Worm (Caenorhabditis elegans) whole organism, L3 larva: ENCODE data around the gene dnj-14.

Source experiments
- R02D3.7 ChIP-seq: fragments of 150-350 bp; optimal IDR thresholded peaks from 2 replicates; lab custom pipeline; 2014; ENCODE audit warnings: missing biosample characterization, missing genetic modification characterization
- ZK546.5 ChIP-seq: sonication (generic microtip); optimal IDR thresholded peaks from 2 replicates; lab custom pipeline; 2017; ENCODE audit warnings: missing biosample characterization, missing genetic modification characterization
- aly-2 ChIP-seq: fragments of 150-350 bp; optimal IDR thresholded peaks from 2 replicates; lab custom pipeline; 2014; ENCODE audit warnings: missing biosample characterization, missing genetic modification characterization
- ceh-28 ChIP-seq: fragments of 150-350 bp; optimal IDR thresholded peaks from 2 replicates; lab custom pipeline; 2014; ENCODE audit warnings: missing biosample characterization, missing genetic modification reagents, missing genetic modification characterization
- ceh-82 ChIP-seq: fragments of 150-350 bp; optimal IDR thresholded peaks from 2 replicates; lab custom pipeline; 2014; ENCODE audit warnings: missing biosample characterization, missing genetic modification characterization
- ceh-9 ChIP-seq: sonication (generic microtip); optimal IDR thresholded peaks from 2 replicates; lab custom pipeline; 2018; ENCODE audit warnings: missing biosample characterization, missing genetic modification characterization
- elt-2 ChIP-seq: sonication (generic microtip); optimal IDR thresholded peaks from 2 replicates; lab custom pipeline; 2016; ENCODE audit warnings: missing genetic modification reagents, mild to moderate bottlenecking, missing genetic modification characterization, missing compliant biosample characterization
- elt-3 ChIP-seq, 3 experiments: fragments of 150-350 bp in 1 of 3; sonication (generic microtip) in 2 of 3; optimal IDR thresholded peaks; 2 replicates in 2 of 3; 4 replicates in 1 of 3; lab custom pipeline; 2014 to 2017; ENCODE audit warnings: missing biosample characterization in 3 of 3, missing genetic modification characterization in 3 of 3
- eor-1 ChIP-seq, 2 experiments: fragments of 150-350 bp; optimal IDR thresholded peaks; 2 replicates each; lab custom pipeline; 2014 to 2018; ENCODE audit warnings: missing biosample characterization in 2 of 2, missing genetic modification characterization in 2 of 2
- fkh-2 ChIP-seq: fragments of 150-350 bp; optimal IDR thresholded peaks from 2 replicates; lab custom pipeline; 2014; ENCODE audit warnings: missing biosample characterization, missing genetic modification reagents, missing genetic modification characterization
- fos-1 ChIP-seq: fragments of 150-350 bp; optimal IDR thresholded peaks from 2 replicates; lab custom pipeline; 2014; ENCODE audit warnings: missing biosample characterization, missing genetic modification characterization
- hmg-11 ChIP-seq: sonication (generic microtip); optimal IDR thresholded peaks from 2 replicates; lab custom pipeline; 2016; ENCODE audit warnings: missing genetic modification characterization, missing compliant biosample characterization
- jun-1 ChIP-seq: fragments of 150-350 bp; optimal IDR thresholded peaks from 2 replicates; lab custom pipeline; 2014; ENCODE audit warnings: missing biosample characterization, missing genetic modification reagents, missing genetic modification characterization
- lin-39 ChIP-seq: fragments of 150-350 bp; optimal IDR thresholded peaks from 2 replicates; lab custom pipeline; 2018; ENCODE audit warnings: missing biosample characterization, missing genetic modification reagents, missing genetic modification characterization
- lsy-12 ChIP-seq: sonication (generic microtip); optimal IDR thresholded peaks from 2 replicates; lab custom pipeline; 2016; ENCODE audit warnings: mild to moderate bottlenecking, missing genetic modification characterization, missing compliant biosample characterization
- mdl-1 ChIP-seq: fragments of 150-350 bp; optimal IDR thresholded peaks from 2 replicates; lab custom pipeline; 2014; ENCODE audit warnings: missing biosample characterization, missing genetic modification characterization
- nfya-1 ChIP-seq: sonication (generic microtip); optimal IDR thresholded peaks from 2 replicates; lab custom pipeline; 2017; ENCODE audit warnings: missing genetic modification characterization, mild to moderate bottlenecking, missing compliant biosample characterization, antibody characterized with exemption, moderate library complexity; ENCODE audit not compliant: insufficient read depth
- nhr-11 ChIP-seq: fragments of 150-350 bp; optimal IDR thresholded peaks from 2 replicates; lab custom pipeline; 2014; ENCODE audit warnings: missing biosample characterization, missing genetic modification characterization
- nhr-12 ChIP-seq: fragments of 150-350 bp; optimal IDR thresholded peaks from 2 replicates; lab custom pipeline; 2014; ENCODE audit warnings: missing biosample characterization, missing genetic modification characterization
- nhr-23 ChIP-seq: fragments of 150-350 bp; optimal IDR thresholded peaks from 2 replicates; lab custom pipeline; 2014; ENCODE audit warnings: missing biosample characterization, missing genetic modification reagents, missing genetic modification characterization
- nhr-237 ChIP-seq: fragments of 150-350 bp; optimal IDR thresholded peaks from 2 replicates; lab custom pipeline; 2014; ENCODE audit warnings: missing biosample characterization, missing genetic modification characterization
- nhr-25 ChIP-seq: sonication (generic microtip); optimal IDR thresholded peaks from 2 replicates; lab custom pipeline; 2017; ENCODE audit warnings: missing biosample characterization, missing genetic modification characterization
- nhr-28 ChIP-seq: fragments of 150-350 bp; optimal IDR thresholded peaks from 2 replicates; lab custom pipeline; 2014; ENCODE audit warnings: missing biosample characterization, missing genetic modification characterization
- nhr-43 ChIP-seq: sonication (generic microtip); optimal IDR thresholded peaks from 2 replicates; lab custom pipeline; 2016; ENCODE audit warnings: mild to moderate bottlenecking, missing genetic modification characterization, missing compliant biosample characterization; ENCODE audit not compliant: poor library complexity, severe bottlenecking
- nhr-67 ChIP-seq: fragments of 150-350 bp; optimal IDR thresholded peaks from 2 replicates; lab custom pipeline; 2014; ENCODE audit warnings: missing biosample characterization, missing genetic modification characterization
- nhr-76 ChIP-seq: fragments of 150-350 bp; sonication (generic microtip); optimal IDR thresholded peaks from 5 replicates; lab custom pipeline; 2014; ENCODE audit warnings: missing biosample characterization, missing genetic modification characterization
- nhr-77 ChIP-seq: fragments of 150-350 bp; optimal IDR thresholded peaks from 2 replicates; lab custom pipeline; 2014; ENCODE audit warnings: missing biosample characterization, missing genetic modification characterization
- pqm-1 ChIP-seq: fragments of 150-350 bp; optimal IDR thresholded peaks from 2 replicates; lab custom pipeline; 2017; ENCODE audit warnings: missing biosample characterization, missing genetic modification characterization, inconsistent platforms
- sea-2 ChIP-seq: fragments of 150-350 bp; sonication (generic microtip); optimal IDR thresholded peaks from 4 replicates; lab custom pipeline; 2014; ENCODE audit warnings: missing biosample characterization, missing genetic modification reagents, missing genetic modification characterization
- skn-1 ChIP-seq: fragments of 150-350 bp; optimal IDR thresholded peaks from 2 replicates; lab custom pipeline; 2014; ENCODE audit warnings: missing biosample characterization, missing genetic modification characterization
- tbx-2 ChIP-seq: sonication (generic microtip); optimal IDR thresholded peaks from 2 replicates; lab custom pipeline; 2016; ENCODE audit warnings: mild to moderate bottlenecking, missing genetic modification characterization, missing compliant biosample characterization
- unc-62 ChIP-seq: fragments of 150-350 bp; sonication (generic microtip); optimal IDR thresholded peaks from 4 replicates; lab custom pipeline; 2014; ENCODE audit warnings: missing biosample characterization, missing genetic modification reagents, missing genetic modification characterization
- zag-1 ChIP-seq: fragments of 150-350 bp; optimal IDR thresholded peaks from 2 replicates; lab custom pipeline; 2014; ENCODE audit warnings: missing biosample characterization, missing genetic modification characterization
- ztf-11 ChIP-seq: fragments of 150-350 bp; optimal IDR thresholded peaks from 2 replicates; lab custom pipeline; 2014; ENCODE audit warnings: missing biosample characterization, missing genetic modification characterization
- ztf-4 ChIP-seq: fragments of 150-350 bp; optimal IDR thresholded peaks from 2 replicates; lab custom pipeline; 2014; ENCODE audit warnings: missing biosample characterization, missing genetic modification characterization

The dnj-14 gene

DNA sequence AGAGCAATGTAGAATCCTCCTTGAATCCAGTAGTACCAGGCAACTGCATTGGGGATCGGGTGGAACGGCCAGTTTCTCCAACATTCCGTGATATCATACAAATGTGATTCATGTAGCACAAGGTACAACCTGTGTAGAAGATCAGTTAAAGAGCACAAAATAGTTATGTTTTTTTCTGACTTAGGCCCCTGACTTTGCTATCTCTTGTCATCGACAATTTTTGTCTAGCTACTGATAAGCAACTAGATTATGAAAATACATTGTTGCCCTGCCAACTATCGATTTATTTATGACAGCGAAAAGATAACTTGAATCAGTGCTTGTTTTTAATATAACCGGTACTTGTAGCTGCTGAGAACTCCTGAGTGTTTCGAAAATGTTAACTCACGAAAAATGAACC, 13.3 kb downstream of the dnj-14 start:
- TF ChIP-seq elt-2: peak; percentile 87
- TF ChIP-seq pqm-1 (tag; lab: Kevin White, UChicago): peak; percentile 89
- TF ChIP-seq mdl-1 (tag; lab: Kevin White, UChicago): no peak
- no peak for TF ChIP-seq zag-1 (tag; lab: Kevin White, UChicago)
- TF ChIP-seq ceh-28 (tag; lab: Kevin White, UChicago): peak; percentile 50
- no peak for TF ChIP-seq tbx-2 (tag; lab: Kevin White, UChicago)
- TF ChIP-seq ZK546.5 (tag; lab: Kevin White, UChicago): no peak
- TF ChIP-seq, all 47 proteins: peak for 3

DNA sequence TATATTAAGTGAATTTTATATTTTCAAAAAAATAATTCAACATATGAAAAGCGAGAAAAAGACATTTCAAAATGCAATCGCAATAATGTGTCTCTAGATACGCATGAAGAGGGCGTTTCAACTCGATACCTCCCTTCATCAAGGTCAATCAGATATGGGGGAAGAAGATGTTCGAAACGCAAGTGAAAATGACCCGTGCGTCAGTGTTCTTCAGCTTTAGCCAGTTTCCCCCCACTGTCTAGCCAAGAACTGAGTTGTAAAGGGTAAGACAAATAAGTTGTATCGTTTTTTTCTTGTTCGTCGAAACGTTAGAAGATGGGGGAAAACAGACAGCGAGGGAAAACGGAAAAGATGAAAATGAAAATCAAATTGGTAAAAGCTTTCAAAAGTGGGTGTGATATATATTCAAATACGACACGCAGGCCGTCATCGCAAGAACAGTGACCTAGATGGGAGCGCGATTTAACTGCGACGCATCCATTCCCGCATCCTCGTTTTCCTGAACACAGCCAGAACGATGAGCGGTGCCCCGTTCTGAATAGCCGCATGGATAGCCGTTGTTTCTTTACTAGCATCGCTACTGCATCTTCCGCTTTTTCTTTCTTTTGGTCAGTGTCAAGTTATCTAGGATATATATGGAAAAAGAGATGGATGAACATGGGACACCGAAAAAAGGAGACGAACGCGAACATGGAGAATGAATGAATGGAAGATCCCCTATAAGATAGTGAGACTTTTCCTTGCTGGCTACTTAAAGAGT, 16.8 kb downstream of the dnj-14 start:
- no peak for TF ChIP-seq ceh-28 (tag; lab: Kevin White, UChicago)
- no peak for TF ChIP-seq unc-62 (GFP tag; lab: Kevin White, UChicago)
- no peak for TF ChIP-seq lsy-12 (tag; lab: Kevin White, UChicago)
- peak; percentile 87 for TF ChIP-seq nhr-25 (tag; lab: Kevin White, UChicago)
- TF ChIP-seq nhr-23: peak; percentile 6

DNA sequence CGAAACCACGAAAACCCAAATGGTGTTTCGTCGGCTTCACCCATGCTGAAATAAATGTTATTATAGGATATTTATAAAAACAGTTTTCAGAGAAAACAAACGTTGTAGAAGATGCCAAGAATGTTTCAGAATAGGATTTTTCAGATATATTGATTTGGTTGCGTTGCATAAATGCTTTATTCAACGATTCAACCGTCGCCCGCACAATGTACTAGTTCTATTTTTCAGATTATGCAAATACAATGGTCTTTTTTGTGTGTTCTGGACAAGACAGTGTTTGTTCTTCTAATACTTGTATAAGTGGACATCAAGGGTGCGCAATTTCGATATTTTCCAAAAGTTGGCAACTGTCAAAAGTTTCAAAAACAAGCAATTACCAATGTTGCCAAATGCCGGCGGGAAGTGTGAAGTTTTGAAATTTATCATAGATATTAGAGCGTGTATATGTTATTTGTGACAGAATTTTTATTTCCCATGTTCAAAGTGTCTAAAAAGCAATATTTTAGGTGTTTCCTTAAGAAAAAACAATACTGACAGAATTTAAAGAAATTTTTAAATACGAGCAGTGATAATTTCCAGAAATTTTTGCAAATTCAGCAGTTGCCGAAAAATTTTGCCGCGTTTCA, 20.3 kb downstream of the dnj-14 start, which contains the start of gene K02G10.5:
Gene K02G10.5 (minus strand): TSS at position 51 of the 626 bp plus-strand sequence.
- TF ChIP-seq nhr-76: no peak
- TF ChIP-seq tbx-2 (tag; lab: Kevin White, UChicago): no peak
- no peak for TF ChIP-seq fkh-2 (tag; lab: Kevin White, UChicago)
- TF ChIP-seq nhr-43 (tag; lab: Kevin White, UChicago): no peak
- TF ChIP-seq nhr-237: no peak
- TF ChIP-seq sea-2 (GFP tag; lab: Kevin White, UChicago): no peak
- TF ChIP-seq nhr-12 (tag; lab: Kevin White, UChicago): no peak

DNA sequence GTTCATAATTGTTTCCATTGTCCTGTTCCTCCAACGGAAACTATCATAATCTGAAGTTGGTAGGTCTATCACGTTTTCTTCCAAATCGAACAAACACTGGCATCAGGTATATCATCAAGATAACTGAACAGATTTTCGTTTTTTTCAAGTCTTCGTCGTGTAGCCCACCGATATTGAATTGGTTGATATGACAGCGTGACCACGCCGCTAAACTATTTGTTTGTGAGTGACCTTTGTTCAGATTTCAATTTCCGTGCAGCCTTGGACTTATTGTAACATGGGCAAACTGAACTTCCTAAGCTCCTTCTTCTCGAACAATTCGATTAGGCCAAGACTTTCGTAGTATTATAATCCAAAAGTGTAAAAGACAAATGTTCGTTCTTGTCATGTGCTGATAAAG, 26.0 kb downstream of the dnj-14 start:
- TF ChIP-seq nhr-25 (tag; lab: Kevin White, UChicago): peak; percentile 60
- TF ChIP-seq nhr-11 (tag; lab: Kevin White, UChicago): no peak

DNA sequence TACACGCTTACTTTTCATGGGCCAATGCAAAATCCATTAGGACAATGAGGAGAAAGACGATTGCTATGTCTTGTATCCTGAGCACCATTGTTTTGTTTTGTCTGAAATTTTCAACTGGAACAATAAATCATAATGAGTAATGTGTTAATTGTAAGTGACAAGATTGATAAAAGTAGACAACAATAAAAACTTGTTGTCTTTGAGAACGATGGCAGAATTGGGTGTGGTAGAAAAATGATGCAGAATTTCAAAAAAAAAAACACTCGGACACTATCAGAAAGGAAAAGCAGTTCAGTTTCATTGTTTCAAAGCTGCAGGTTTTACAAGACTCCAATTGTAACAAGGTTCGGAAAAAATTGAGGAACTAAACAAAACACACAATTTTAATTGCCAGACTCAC, 28.9 kb downstream of the dnj-14 start, which contains the start of gene K02G10.15:
Gene K02G10.15 (minus strand): TSS at position 101 of the 400 bp plus-strand sequence.
- TF ChIP-seq pqm-1 (tag; lab: Kevin White, UChicago) (no peak), R02D3.7 (no peak), nhr-67 (tag; lab: Kevin White, UChicago) (no peak), ztf-11 (tag; lab: Kevin White, UChicago) (no peak), ceh-9 (no peak), ceh-82 (tag; lab: Kevin White, UChicago) (no peak), fkh-2 (tag; lab: Kevin White, UChicago) (no peak), nfya-1 (tag; lab: Kevin White, UChicago) (no peak), ceh-28 (tag; lab: Kevin White, UChicago) (no peak), eor-1 (tag; optimal IDR thresholded peaks at IDR 0.05; lab: Kevin White, UChicago) (no peak), nhr-237 (no peak)
- TF ChIP-seq, all 47 proteins: peak for 0

DNA sequence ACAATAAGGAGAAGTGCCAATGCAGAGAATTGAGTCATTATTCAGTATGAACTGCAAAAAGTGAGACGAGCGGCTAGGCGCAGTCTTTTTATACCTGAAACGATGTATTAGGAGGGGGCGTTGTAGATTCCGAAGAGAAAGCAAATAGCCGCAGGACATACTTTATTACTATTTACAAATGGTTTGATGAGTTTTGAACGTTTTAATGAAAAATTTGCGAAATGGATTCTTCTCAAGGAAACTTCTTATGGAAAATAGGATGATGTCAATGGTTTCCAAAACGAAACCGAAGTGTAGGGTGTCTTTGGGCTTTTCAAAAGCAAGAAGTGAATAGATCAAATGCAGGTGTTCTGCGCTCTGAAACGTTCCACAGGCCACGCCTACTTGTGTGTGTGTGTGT, 33.5 kb downstream of the dnj-14 start, which contains the start of gene flp-11:
Gene flp-11 (minus strand): TSS at position 101 of the 400 bp plus-strand sequence.
- TF ChIP-seq nhr-28 (tag; lab: Kevin White, UChicago) (no peak), nhr-11 (tag; lab: Kevin White, UChicago) (no peak)
- TF ChIP-seq, all 47 proteins: peak for 0

DNA sequence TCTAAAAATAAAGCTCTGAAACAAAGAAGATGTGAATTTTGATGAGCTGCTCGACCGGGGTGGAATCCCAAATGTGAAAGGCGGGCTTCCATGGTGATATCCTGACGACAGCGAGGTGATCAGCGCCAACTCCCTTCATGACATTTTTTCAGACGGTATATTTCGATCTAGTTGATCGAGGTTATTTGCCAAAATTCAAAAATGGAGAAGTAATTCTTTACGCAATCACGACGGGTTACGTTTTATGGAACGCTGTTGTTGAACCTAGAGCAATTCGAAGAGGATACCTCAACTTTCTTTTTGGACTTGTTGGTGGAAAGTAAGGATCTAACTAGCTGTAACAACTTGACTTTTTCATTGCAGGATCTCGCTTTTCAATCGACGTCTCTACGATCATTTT, 34.8 kb downstream of the dnj-14 start:
- no peak for TF ChIP-seq jun-1 (tag; lab: Kevin White, UChicago)
- TF ChIP-seq skn-1 (tag; lab: Kevin White, UChicago): no peak
- no peak for TF ChIP-seq pqm-1 (tag; lab: Kevin White, UChicago)
- no peak for TF ChIP-seq nhr-77 (tag; lab: Kevin White, UChicago)
- TF ChIP-seq mdl-1 (tag; lab: Kevin White, UChicago): no peak
- no peak for TF ChIP-seq aly-2 (tag; lab: Kevin White, UChicago)
- TF ChIP-seq lin-39 (tag; lab: Kevin White, UChicago): no peak
- TF ChIP-seq ztf-11 (tag; lab: Kevin White, UChicago): no peak
- TF ChIP-seq R02D3.7: no peak
- no peak for TF ChIP-seq hmg-11 (tag; lab: Kevin White, UChicago)
- TF ChIP-seq ceh-28 (tag; lab: Kevin White, UChicago): no peak
- TF ChIP-seq fos-1 (tag; lab: Kevin White, UChicago): no peak
- no peak for TF ChIP-seq ztf-4 (tag; lab: Kevin White, UChicago)
- no peak for TF ChIP-seq elt-3 (tag; optimal IDR thresholded peaks at IDR 0.05; lab: Kevin White, UChicago)
- TF ChIP-seq eor-1 (tag; optimal IDR thresholded peaks at IDR 0.05; lab: Kevin White, UChicago): no peak
